Worm (Caenorhabditis elegans) whole organism, mixed stage, embryonic: ENCODE results near the gene C07G2.5.

Source experiments
- drap-1 ChIP-seq: fragments of 200-800 bp; sonication (Bioruptor generic); optimal IDR thresholded peaks from 3 replicates; lab custom pipeline; 2018; ENCODE audit warnings: mild to moderate bottlenecking, missing genetic modification characterization, missing compliant biosample characterization
- elt-1 ChIP-seq: sonication (generic microtip); optimal IDR thresholded peaks from 2 replicates; lab custom pipeline; 2017; ENCODE audit warnings: missing genetic modification characterization, mild to moderate bottlenecking, missing compliant biosample characterization, antibody characterized with exemption, moderate library complexity, borderline replicate concordance; ENCODE audit not compliant: insufficient read depth
- elt-3 ChIP-seq: fragments of 150-350 bp; optimal IDR thresholded peaks from 2 replicates; lab custom pipeline; 2014; ENCODE audit warnings: missing biosample characterization, missing genetic modification characterization
- lin-13 ChIP-seq: fragments of 150-350 bp; optimal IDR thresholded peaks from 2 replicates; lab custom pipeline; 2014; ENCODE audit warnings: missing biosample characterization, missing genetic modification characterization
- lsy-2 ChIP-seq: fragments of 150-350 bp; optimal IDR thresholded peaks from 2 replicates; lab custom pipeline; 2014; ENCODE audit warnings: missing biosample characterization, missing genetic modification characterization
- mep-1 ChIP-seq: fragments of 150-350 bp; optimal IDR thresholded peaks from 2 replicates; lab custom pipeline; 2017; ENCODE audit warnings: missing biosample characterization, missing genetic modification reagents, missing genetic modification characterization, inconsistent platforms
- nhr-237 ChIP-seq: fragments of 150-350 bp; optimal IDR thresholded peaks from 2 replicates; lab custom pipeline; 2014; ENCODE audit warnings: missing biosample characterization, missing genetic modification characterization
- nhr-28 ChIP-seq: fragments of 150-350 bp; optimal IDR thresholded peaks from 2 replicates; lab custom pipeline; 2014; ENCODE audit warnings: missing biosample characterization, missing genetic modification characterization
- nhr-76 ChIP-seq: sonication (generic microtip); optimal IDR thresholded peaks from 2 replicates; lab custom pipeline; 2017; ENCODE audit warnings: missing biosample characterization, missing genetic modification characterization
- pha-4 ChIP-seq: fragments of 150-350 bp; optimal IDR thresholded peaks from 2 replicates; lab custom pipeline; 2018; ENCODE audit warnings: missing biosample characterization, missing genetic modification reagents, missing genetic modification characterization
- sem-2 ChIP-seq: fragments of 200-800 bp; sonication (Bioruptor generic); optimal IDR thresholded peaks from 2 replicates; lab custom pipeline; 2018; ENCODE audit warnings: mild to moderate bottlenecking, missing genetic modification characterization, missing compliant biosample characterization
- snpc-4 ChIP-seq: fragments of 150-350 bp; optimal IDR thresholded peaks from 2 replicates; lab custom pipeline; 2014; ENCODE audit warnings: missing biosample characterization, missing genetic modification characterization
- unc-62 ChIP-seq: fragments of 150-350 bp; optimal IDR thresholded peaks from 2 replicates; lab custom pipeline; 2014; ENCODE audit warnings: missing biosample characterization, missing genetic modification reagents, missing genetic modification characterization
- zip-8 ChIP-seq: fragments of 150-350 bp; optimal IDR thresholded peaks from 2 replicates; lab custom pipeline; 2014; ENCODE audit warnings: missing biosample characterization, missing genetic modification characterization

DNA sequence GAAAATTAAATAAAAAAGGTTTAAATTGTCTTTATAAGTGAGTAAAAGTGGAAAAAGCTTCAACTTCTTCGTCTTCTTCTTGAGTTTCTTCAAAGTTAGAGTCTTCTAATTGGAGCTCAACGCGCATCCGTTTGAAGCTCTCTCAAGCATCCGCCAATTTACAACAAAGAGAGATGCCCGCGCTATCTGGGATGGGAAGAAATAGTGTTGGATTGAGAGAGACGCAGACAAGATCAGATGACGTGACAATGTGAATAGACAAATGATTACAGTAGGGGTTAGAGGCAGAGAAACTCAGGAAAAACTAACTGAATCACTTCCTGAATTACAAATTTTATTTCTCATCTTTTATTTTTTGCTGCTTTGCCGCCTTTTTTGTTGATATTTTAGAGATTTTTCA lies 15.9 kb downstream of the C07G2.5 start:
- no peak for TF ChIP-seq lsy-2 (tag; lab: Kevin White, UChicago)
- no peak for TF ChIP-seq drap-1 (GFP tag; lab: Kevin White, UChicago)
- no peak for TF ChIP-seq elt-3 (tag; lab: Kevin White, UChicago)
- TF ChIP-seq snpc-4 (tag; lab: Kevin White, UChicago): no peak
- TF ChIP-seq unc-62 (GFP tag; lab: Kevin White, UChicago): no peak
- TF ChIP-seq lin-13 (tag; lab: Kevin White, UChicago): no peak
- no peak for TF ChIP-seq mep-1
- no peak for TF ChIP-seq nhr-237 (tag; lab: Kevin White, UChicago)
- no peak for TF ChIP-seq pha-4 (tag; lab: Kevin White, UChicago)
- TF ChIP-seq sem-2 (GFP tag; lab: Kevin White, UChicago): no peak
- no peak for TF ChIP-seq elt-1 (tag; lab: Kevin White, UChicago)
- TF ChIP-seq zip-8: no peak
- no peak for TF ChIP-seq nhr-76 (tag; lab: Kevin White, UChicago)
- no peak for TF ChIP-seq nhr-28 (tag; lab: Kevin White, UChicago)
